Fruit fly (Drosophila melanogaster) whole organism, adult: ENCODE measurements around the gene CG31262.

Source experiments
- CG11617 ChIP-seq: fragments of 200-800 bp; sonication (Bioruptor generic); optimal IDR thresholded peaks from 2 replicates; lab custom pipeline; 2017; ENCODE audit warnings: mild to moderate bottlenecking, missing biosample characterization, missing genetic modification reagents, missing genetic modification characterization
- CG12768 ChIP-seq: fragments of 200-800 bp; sonication (Bioruptor generic); optimal IDR thresholded peaks from 2 replicates; lab custom pipeline; 2017; ENCODE audit warnings: missing biosample characterization, missing genetic modification characterization, mild to moderate bottlenecking, moderate library complexity, missing genetic modification reagents
- CG14711 ChIP-seq: fragments of 200-800 bp; sonication (Bioruptor generic); optimal IDR thresholded peaks from 2 replicates; lab custom pipeline; 2018; ENCODE audit warnings: missing biosample characterization, mild to moderate bottlenecking, missing genetic modification characterization, moderate library complexity
- CG1620 ChIP-seq: fragments of 200-800 bp; sonication (Bioruptor generic); optimal IDR thresholded peaks from 2 replicates; lab custom pipeline; 2016; ENCODE audit warnings: missing biosample characterization, missing genetic modification characterization
- CG33017 ChIP-seq: fragments of 200-800 bp; sonication (Bioruptor generic); optimal IDR thresholded peaks from 2 replicates; lab custom pipeline; 2018; ENCODE audit warnings: missing biosample characterization, mild to moderate bottlenecking, missing genetic modification characterization, moderate library complexity
- CG5204 ChIP-seq: fragments of 200-800 bp; sonication (Bioruptor generic); optimal IDR thresholded peaks from 2 replicates; lab custom pipeline; 2016; ENCODE audit warnings: missing biosample characterization, missing genetic modification characterization
- CG7045 ChIP-seq: fragments of 200-800 bp; sonication (Bioruptor generic); optimal IDR thresholded peaks from 2 replicates; lab custom pipeline; 2017; ENCODE audit warnings: missing biosample characterization, mild to moderate bottlenecking, missing genetic modification characterization
- CG7101 ChIP-seq: fragments of 200-800 bp; sonication (Bioruptor generic); optimal IDR thresholded peaks from 2 replicates; lab custom pipeline; 2018; ENCODE audit warnings: missing biosample characterization, mild to moderate bottlenecking, missing genetic modification characterization, moderate library complexity
- Clk ChIP-seq: fragments of 200-800 bp; sonication (Bioruptor generic); optimal IDR thresholded peaks from 2 replicates; lab custom pipeline; 2017; ENCODE audit warnings: missing biosample characterization, missing genetic modification characterization
- Crg-1 ChIP-seq: fragments of 200-800 bp; sonication (Bioruptor generic); optimal IDR thresholded peaks from 2 replicates; lab custom pipeline; 2016; ENCODE audit warnings: missing biosample characterization, missing genetic modification characterization
- Hr96 ChIP-seq: fragments of 200-800 bp; sonication (Bioruptor generic); optimal IDR thresholded peaks from 2 replicates; lab custom pipeline; 2016; ENCODE audit warnings: missing biosample characterization, missing genetic modification characterization
- Mnt ChIP-seq: fragments of 200-800 bp; sonication (Bioruptor generic); optimal IDR thresholded peaks from 2 replicates; lab custom pipeline; 2016; ENCODE audit warnings: missing biosample characterization, mild to moderate bottlenecking, missing genetic modification characterization
- bab1 ChIP-seq: fragments of 200-800 bp; sonication (Bioruptor generic); optimal IDR thresholded peaks from 3 replicates; lab custom pipeline; 2019; ENCODE audit warnings: missing biosample characterization, mild to moderate bottlenecking, missing genetic modification characterization, moderate library complexity
- cic ChIP-seq: fragments of 200-800 bp; sonication (Bioruptor generic); optimal IDR thresholded peaks from 2 replicates; lab custom pipeline; 2017; ENCODE audit warnings: missing biosample characterization, mild to moderate bottlenecking, missing genetic modification characterization, moderate library complexity
- cnc ChIP-seq, 2 experiments: fragments of >200 bp; optimal IDR thresholded peaks; 2 replicates each; lab custom pipeline; 2017
- kay ChIP-seq: fragments of 200-800 bp; sonication (Bioruptor generic); peaks from one replicate; lab custom pipeline; 2016; ENCODE audit warnings: missing biosample characterization, missing genetic modification characterization, borderline replicate concordance
- ovo ChIP-seq: fragments of 200-800 bp; sonication (Bioruptor generic); optimal IDR thresholded peaks from 2 replicates; lab custom pipeline; 2016; ENCODE audit warnings: missing biosample characterization, missing genetic modification characterization
- pad ChIP-seq: fragments of 200-800 bp; sonication (Bioruptor generic); optimal IDR thresholded peaks from 3 replicates; lab custom pipeline; 2017; ENCODE audit warnings: missing biosample characterization, missing genetic modification characterization, mild to moderate bottlenecking, moderate library complexity, missing genetic modification reagents
- tj ChIP-seq: fragments of 200-800 bp; sonication (Bioruptor generic); optimal IDR thresholded peaks from 3 replicates; lab custom pipeline; 2017; ENCODE audit warnings: missing biosample characterization, mild to moderate bottlenecking, missing genetic modification characterization, moderate library complexity
- toe ChIP-seq: fragments of 200-800 bp; sonication (Bioruptor generic); optimal IDR thresholded peaks from 2 replicates; lab custom pipeline; 2016; ENCODE audit warnings: missing biosample characterization, missing genetic modification characterization

Gene CG31262

dm6 chr3R:17231579-17231978 lies 8.7 kb upstream of the CG31262 start:
- TF ChIP-seq CG12768 (GFP tag; lab: Kevin White, UChicago) (no peak), toe (GFP tag; lab: Kevin White, UChicago) (no peak), CG11617 (no peak), Clk (no peak), cic (GFP tag; lab: Kevin White, UChicago) (no peak), CG7101 (no peak), Crg-1 (GFP tag; lab: Kevin White, UChicago) (no peak), CG1620 (GFP tag; lab: Kevin White, UChicago) (no peak), Mnt (GFP tag; lab: Kevin White, UChicago) (no peak), pad (GFP tag; lab: Kevin White, UChicago) (no peak), CG5204 (no peak), kay (GFP tag; lab: Kevin White, UChicago) (no peak), cnc (optimal IDR thresholded peaks at IDR 0.05; lab: Kevin White, UChicago) (no peak), CG33017 (no peak), Hr96 (GFP tag; lab: Kevin White, UChicago) (no peak), ovo (GFP tag; lab: Kevin White, UChicago) (no peak), CG14711 (tag; lab: Kevin White, UChicago) (no peak), CG7045 (GFP tag; lab: Kevin White, UChicago) (no peak)

DNA sequence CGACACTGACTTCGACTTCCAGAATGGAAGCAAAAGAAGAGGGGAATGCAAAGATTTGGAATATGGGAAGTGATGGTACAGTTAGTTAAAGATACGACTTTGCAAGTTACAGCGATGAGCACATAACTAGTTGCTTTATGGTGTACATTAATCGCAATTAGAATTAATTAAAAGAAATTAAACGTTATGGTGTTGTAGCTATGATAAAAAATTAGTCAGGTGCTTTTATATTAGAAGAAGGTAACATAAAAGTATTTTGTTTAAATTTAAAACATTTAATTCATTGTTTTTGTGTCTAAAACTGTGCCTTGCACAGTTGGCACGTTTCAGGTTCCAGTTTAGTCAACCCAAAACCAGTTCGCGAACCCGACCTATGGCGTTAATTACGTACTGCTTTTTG lies 2.9 kb downstream of the CG31262 start:
- TF ChIP-seq pad (GFP tag; lab: Kevin White, UChicago) (peak; percentile 75), CG12768 (GFP tag; lab: Kevin White, UChicago) (no peak)

DNA sequence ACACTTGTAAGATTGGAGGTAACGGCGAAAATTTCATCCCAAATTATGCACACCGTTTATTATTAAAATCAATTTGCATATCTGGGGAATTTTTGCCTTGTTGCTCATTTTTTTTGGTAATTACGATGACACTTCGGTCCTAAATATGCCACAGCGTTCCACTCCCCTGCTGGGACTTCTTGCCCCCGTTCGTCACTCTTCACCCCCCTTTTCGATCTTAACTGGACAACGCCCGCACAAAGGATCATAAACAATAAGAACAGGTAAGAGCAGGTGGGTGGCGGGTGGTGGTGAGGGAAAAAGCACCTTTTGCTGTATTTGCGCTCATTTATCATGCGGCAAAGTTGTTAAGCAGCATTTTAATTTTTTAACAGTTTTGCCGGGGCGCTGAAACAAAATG lies 12.9 kb downstream of the CG31262 start:
- TF ChIP-seq kay (GFP tag; lab: Kevin White, UChicago) (no peak), Hr96 (GFP tag; lab: Kevin White, UChicago) (no peak), CG7101 (no peak), tj (GFP tag; lab: Kevin White, UChicago) (no peak), Crg-1 (GFP tag; lab: Kevin White, UChicago) (no peak), CG1620 (GFP tag; lab: Kevin White, UChicago) (no peak), Clk (no peak), pad (GFP tag; lab: Kevin White, UChicago) (no peak), toe (GFP tag; lab: Kevin White, UChicago) (no peak)

- TF ChIP-seq CG1620 (GFP tag; lab: Kevin White, UChicago) (no peak), CG7101 (no peak), CG11617 (no peak), tj (GFP tag; lab: Kevin White, UChicago) (no peak), CG5204 (no peak), Clk (no peak), ovo (GFP tag; lab: Kevin White, UChicago) (no peak), Mnt (GFP tag; lab: Kevin White, UChicago) (no peak), toe (GFP tag; lab: Kevin White, UChicago) (no peak), CG12768 (GFP tag; lab: Kevin White, UChicago) (no peak), kay (GFP tag; lab: Kevin White, UChicago) (no peak), Crg-1 (GFP tag; lab: Kevin White, UChicago) (no peak), CG14711 (tag; lab: Kevin White, UChicago) (no peak), Hr96 (GFP tag; lab: Kevin White, UChicago) (no peak), CG33017 (no peak), bab1 (GFP tag; lab: Kevin White, UChicago) (no peak)
These were observed 16.1 kb downstream of the CG31262 start for dm6 chr3R:17206782-17207181.

DNA sequence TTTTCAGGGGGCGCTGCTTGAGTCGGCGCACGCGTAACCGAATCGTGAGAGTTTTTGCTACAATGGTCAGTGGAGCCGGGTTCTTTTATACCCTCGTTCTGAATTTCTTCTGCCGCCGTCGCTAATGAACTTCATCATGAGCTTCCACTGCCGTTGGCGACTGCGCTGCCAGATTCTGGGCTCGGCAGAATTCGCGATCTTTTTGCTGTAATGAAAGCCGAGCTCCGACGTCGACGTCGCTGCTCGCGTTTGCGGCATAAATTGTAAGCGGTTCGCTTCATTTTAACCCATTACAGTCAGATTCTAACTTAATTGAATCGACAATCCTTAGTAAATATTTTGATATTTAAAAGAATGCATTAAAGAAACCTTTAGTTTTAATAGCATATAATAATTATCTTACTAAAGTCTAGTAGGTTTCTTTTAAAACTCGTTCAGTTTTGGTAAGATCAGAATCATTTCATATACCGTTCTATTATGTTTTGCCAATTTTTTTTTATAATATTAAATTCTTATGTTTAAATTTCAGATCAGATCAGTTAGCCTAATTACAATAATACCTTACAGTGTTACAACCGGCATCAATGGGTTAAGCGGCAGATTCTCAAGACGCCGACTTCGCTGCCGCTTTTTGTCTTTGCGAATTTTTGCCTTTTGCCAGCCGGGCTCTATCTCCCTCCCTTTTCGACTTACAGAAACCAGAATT lies 20.6 kb downstream of the CG31262 start, which contains the start of gene Mur89F:
Gene Mur89F (minus strand): TSS at position 51 of the 706 bp plus-strand sequence.
- TF ChIP-seq Clk (no peak), CG33017 (no peak), Mnt (GFP tag; lab: Kevin White, UChicago) (no peak), cic (GFP tag; lab: Kevin White, UChicago) (no peak), Hr96 (GFP tag; lab: Kevin White, UChicago) (no peak), cnc (optimal IDR thresholded peaks at IDR 0.05; lab: Kevin White, UChicago) (no peak), tj (GFP tag; lab: Kevin White, UChicago) (no peak), ovo (GFP tag; lab: Kevin White, UChicago) (no peak), CG12768 (GFP tag; lab: Kevin White, UChicago) (no peak), kay (GFP tag; lab: Kevin White, UChicago) (no peak), bab1 (GFP tag; lab: Kevin White, UChicago) (no peak), CG11617 (no peak)

DNA sequence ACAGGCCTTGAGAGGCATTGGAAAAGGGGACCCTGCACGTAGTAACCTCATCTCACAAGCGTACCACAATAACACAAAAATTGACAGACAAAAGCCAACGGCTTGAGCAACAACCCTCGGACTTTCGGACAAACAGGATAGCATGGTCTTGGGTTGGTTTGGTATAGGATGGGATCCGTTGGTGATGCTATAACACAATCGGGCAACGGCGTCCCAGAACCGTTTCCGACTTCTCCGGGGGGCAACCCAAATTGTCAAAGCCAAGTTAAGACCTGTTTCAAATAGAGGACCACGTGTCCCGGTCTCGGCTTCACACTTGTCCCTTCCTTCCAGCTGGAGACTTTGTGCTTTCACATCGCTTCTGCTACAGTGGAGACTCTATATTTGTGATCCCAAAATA lies 25.3 kb downstream of the CG31262 start:
- TF ChIP-seq Clk (no peak), CG1620 (GFP tag; lab: Kevin White, UChicago) (no peak), CG33017 (no peak), cic (GFP tag; lab: Kevin White, UChicago) (no peak), Crg-1 (GFP tag; lab: Kevin White, UChicago) (no peak), tj (GFP tag; lab: Kevin White, UChicago) (no peak), CG5204 (no peak), Mnt (GFP tag; lab: Kevin White, UChicago) (no peak), pad (GFP tag; lab: Kevin White, UChicago) (no peak), CG7045 (GFP tag; lab: Kevin White, UChicago) (no peak), CG12768 (GFP tag; lab: Kevin White, UChicago) (no peak), CG7101 (no peak), CG11617 (no peak)
